Fruit fly (Drosophila melanogaster) whole organism, embryonic: ENCODE results near the gene CG31778.

ENCODE experiments used
- Asciz ChIP-seq: fragments of 200-800 bp; sonication (Bioruptor generic); optimal IDR thresholded peaks from 2 replicates; lab custom pipeline; 2017; ENCODE audit warnings: missing biosample characterization, mild to moderate bottlenecking, missing genetic modification characterization, missing genetic modification reagents
- Atf-2 ChIP-seq: fragments of 200-800 bp; sonication (Bioruptor generic); optimal IDR thresholded peaks from 2 replicates; lab custom pipeline; 2016; ENCODE audit warnings: missing biosample characterization, missing genetic modification characterization
- B-H1 ChIP-seq: fragments of 200-800 bp; sonication (Bioruptor generic); IDR thresholded peaks from 3 replicates; pipeline ENCODE4 v1.3.6; 2022; ENCODE audit warnings: missing biosample characterization, missing genetic modification characterization
- BEAF-32 ChIP-seq: fragments of 200-800 bp; sonication (Bioruptor generic); optimal IDR thresholded peaks from 3 replicates; lab custom pipeline; 2017; ENCODE audit warnings: missing biosample characterization, missing genetic modification characterization, mild to moderate bottlenecking, moderate library complexity, missing genetic modification reagents
- CG10979 ChIP-seq: fragments of 200-800 bp; sonication (Bioruptor generic); optimal IDR thresholded peaks from 2 replicates; lab custom pipeline; 2018; ENCODE audit warnings: missing biosample characterization, mild to moderate bottlenecking, missing genetic modification characterization, moderate library complexity
- CG11093 ChIP-seq: fragments of 200-800 bp; sonication (Bioruptor generic); IDR thresholded peaks from 3 replicates; pipeline ENCODE4 v1.3.6; 2022; ENCODE audit warnings: missing biosample characterization, missing genetic modification characterization
- CG11456 ChIP-seq: fragments of 200-800 bp; sonication (Bioruptor generic); IDR thresholded peaks from 3 replicates; pipeline ENCODE4 v1.3.6; 2022; ENCODE audit warnings: missing biosample characterization, missing genetic modification characterization
- CG11723 ChIP-seq: fragments of 200-800 bp; sonication (Bioruptor generic); optimal IDR thresholded peaks from 2 replicates; lab custom pipeline; 2017; ENCODE audit warnings: missing biosample characterization, mild to moderate bottlenecking, missing genetic modification characterization
- CG12769 ChIP-seq: fragments of 200-800 bp; sonication (Bioruptor generic); optimal IDR thresholded peaks from 2 replicates; lab custom pipeline; 2019; ENCODE audit warnings: missing biosample characterization, mild to moderate bottlenecking, missing genetic modification characterization, moderate library complexity
- CG13123 ChIP-seq: fragments of 200-800 bp; sonication (Bioruptor generic); optimal IDR thresholded peaks from 2 replicates; lab custom pipeline; 2016; ENCODE audit warnings: missing biosample characterization, missing genetic modification characterization
- CG1529 ChIP-seq: fragments of 200-800 bp; sonication (Bioruptor generic); optimal IDR thresholded peaks from 3 replicates; lab custom pipeline; 2018; ENCODE audit warnings: missing biosample characterization, missing genetic modification characterization
- CG15514 ChIP-seq: fragments of 200-800 bp; sonication (Bioruptor generic); optimal IDR thresholded peaks from 3 replicates; lab custom pipeline; 2017; ENCODE audit warnings: missing biosample characterization, missing genetic modification characterization, mild to moderate bottlenecking, moderate library complexity, missing genetic modification reagents
- CG15696 ChIP-seq: fragments of 200-800 bp; sonication (Bioruptor generic); optimal IDR thresholded peaks from 2 replicates; lab custom pipeline; 2019; ENCODE audit warnings: missing biosample characterization, mild to moderate bottlenecking, missing genetic modification characterization, moderate library complexity
- CG16815 ChIP-seq: fragments of 200-800 bp; sonication (Bioruptor generic); optimal IDR thresholded peaks from 3 replicates; lab custom pipeline; 2017; ENCODE audit warnings: missing biosample characterization, mild to moderate bottlenecking, missing genetic modification characterization
- CG17361 ChIP-seq: fragments of 200-800 bp; sonication (Bioruptor generic); IDR thresholded peaks from 3 replicates; pipeline ENCODE4 v1.3.6; 2022; ENCODE audit warnings: missing biosample characterization, missing genetic modification characterization
- CG17829 ChIP-seq: fragments of 200-800 bp; optimal IDR thresholded peaks from 2 replicates; lab custom pipeline; 2019; ENCODE audit warnings: missing biosample characterization, mild to moderate bottlenecking, missing genetic modification characterization, moderate library complexity
- CG18011 ChIP-seq: fragments of 200-800 bp; sonication (Bioruptor generic); optimal IDR thresholded peaks from 2 replicates; lab custom pipeline; 2017; ENCODE audit warnings: missing biosample characterization, missing genetic modification characterization, mild to moderate bottlenecking, moderate library complexity, missing genotype
- CG18599 ChIP-seq: fragments of 200-800 bp; sonication (Bioruptor generic); optimal IDR thresholded peaks from 3 replicates; lab custom pipeline; 2017; ENCODE audit warnings: missing biosample characterization, missing genetic modification characterization, mild to moderate bottlenecking, moderate library complexity, missing genetic modification reagents
- CG2120 ChIP-seq: fragments of 200-800 bp; sonication (Bioruptor generic); optimal IDR thresholded peaks from 3 replicates; lab custom pipeline; 2016; ENCODE audit warnings: missing biosample characterization, missing genetic modification characterization
- CG31365 ChIP-seq: fragments of 200-800 bp; sonication (Bioruptor generic); optimal IDR thresholded peaks from 2 replicates; lab custom pipeline; 2018; ENCODE audit warnings: missing biosample characterization, mild to moderate bottlenecking, missing genetic modification characterization
- CG4328 ChIP-seq: fragments of 200-800 bp; sonication (Bioruptor generic); optimal IDR thresholded peaks from 3 replicates; lab custom pipeline; 2017; ENCODE audit warnings: missing biosample characterization, missing genetic modification reagents, missing genetic modification characterization
- CG4730 ChIP-seq: fragments of 200-800 bp; sonication (Bioruptor generic); IDR thresholded peaks from 2 replicates; pipeline ENCODE4 v1.3.6; 2022; ENCODE audit warnings: missing biosample characterization, missing genetic modification characterization
- CG6813 ChIP-seq: fragments of 200-800 bp; sonication (Bioruptor generic); optimal IDR thresholded peaks from 2 replicates; lab custom pipeline; 2017; ENCODE audit warnings: missing biosample characterization, missing genetic modification characterization, mild to moderate bottlenecking, moderate library complexity, missing genetic modification reagents
- CG8290 ChIP-seq, 3 experiments: fragments of 200-800 bp; sonication (Bioruptor generic); optimal IDR thresholded peaks; 2 replicates each; lab custom pipeline; 2016 to 2019; ENCODE audit warnings: missing biosample characterization in 3 of 3, missing genetic modification characterization in 3 of 3, mild to moderate bottlenecking in 2 of 3, moderate library complexity in 1 of 3
- CG9817 ChIP-seq: fragments of 200-800 bp; sonication (Bioruptor generic); optimal IDR thresholded peaks from 2 replicates; lab custom pipeline; 2018; ENCODE audit warnings: missing biosample characterization, mild to moderate bottlenecking, missing genetic modification characterization, moderate library complexity
- Deaf1 ChIP-seq: fragments of 200-800 bp; optimal IDR thresholded peaks from 3 replicates; lab custom pipeline; 2019; ENCODE audit warnings: missing biosample characterization, mild to moderate bottlenecking, missing genetic modification characterization, moderate library complexity
- Dll ChIP-seq: fragments of 200-800 bp; sonication (Bioruptor generic); IDR thresholded peaks from 4 replicates; pipeline ENCODE4 v1.3.6; 2022; ENCODE audit warnings: missing biosample characterization, missing genetic modification characterization; ENCODE audit not compliant: partially characterized antibody
- PHDP ChIP-seq: fragments of 200-800 bp; sonication (Bioruptor generic); optimal IDR thresholded peaks from 3 replicates; lab custom pipeline; 2018; ENCODE audit warnings: missing biosample characterization, mild to moderate bottlenecking, missing genetic modification characterization, moderate library complexity
- Sox102F ChIP-seq: fragments of 200-800 bp; sonication (Bioruptor generic); optimal IDR thresholded peaks from 2 replicates; lab custom pipeline; 2018; ENCODE audit warnings: missing biosample characterization, mild to moderate bottlenecking, missing genetic modification characterization, moderate library complexity
- Sry-δ ChIP-seq: fragments of 200-800 bp; sonication (Bioruptor generic); optimal IDR thresholded peaks from 2 replicates; lab custom pipeline; 2016; ENCODE audit warnings: missing biosample characterization, missing genetic modification characterization
- Ssrp ChIP-seq: fragments of 200-800 bp; sonication (Bioruptor generic); optimal IDR thresholded peaks from 2 replicates; lab custom pipeline; 2018; ENCODE audit warnings: missing biosample characterization, mild to moderate bottlenecking, missing genetic modification characterization, moderate library complexity
- ase ChIP-seq: fragments of 200-800 bp; sonication (Bioruptor generic); IDR thresholded peaks from 3 replicates; pipeline ENCODE4 v1.3.6; 2022; ENCODE audit warnings: missing biosample characterization, missing genetic modification characterization
- az2 ChIP-seq: fragments of 200-800 bp; sonication (Bioruptor generic); optimal IDR thresholded peaks from 3 replicates; lab custom pipeline; 2016; ENCODE audit warnings: missing biosample characterization, missing genetic modification characterization
- chif ChIP-seq, 2 experiments: fragments of 200-800 bp; sonication (Bioruptor generic); optimal IDR thresholded peaks; 3 replicates each; lab custom pipeline; 2016; ENCODE audit warnings: missing biosample characterization in 2 of 2, missing genetic modification characterization in 2 of 2
- croc ChIP-seq: fragments of 200-800 bp; sonication (Bioruptor generic); conservative IDR thresholded peaks from 3 replicates; pipeline ENCODE4 v1.3.6; 2022; ENCODE audit warnings: missing biosample characterization, missing genetic modification characterization
- da ChIP-seq: fragments of 200-800 bp; sonication (Bioruptor generic); optimal IDR thresholded peaks from 2 replicates; lab custom pipeline; 2016; ENCODE audit warnings: missing biosample characterization, missing genetic modification characterization
- dati ChIP-seq: fragments of 200-800 bp; sonication (Bioruptor generic); IDR thresholded peaks from 2 replicates; pipeline ENCODE4 v1.3.6; 2022; ENCODE audit warnings: missing biosample characterization, missing genetic modification characterization
- dysf ChIP-seq: fragments of 200-800 bp; sonication (Bioruptor generic); IDR thresholded peaks from 3 replicates; pipeline ENCODE4 v1.3.6; 2022; ENCODE audit warnings: missing biosample characterization, missing genetic modification characterization
- fd64A ChIP-seq: fragments of 200-800 bp; sonication (Bioruptor generic); optimal IDR thresholded peaks from 3 replicates; lab custom pipeline; 2018; ENCODE audit warnings: missing biosample characterization, mild to moderate bottlenecking, missing genetic modification characterization
- gcm ChIP-seq: fragments of 200-800 bp; sonication (Bioruptor generic); optimal IDR thresholded peaks from 2 replicates; lab custom pipeline; 2019; ENCODE audit warnings: missing biosample characterization, mild to moderate bottlenecking, missing genetic modification characterization, moderate library complexity
- nmo ChIP-seq: fragments of 200-800 bp; sonication (Bioruptor generic); optimal IDR thresholded peaks from 2 replicates; lab custom pipeline; 2018; ENCODE audit warnings: missing biosample characterization, mild to moderate bottlenecking, missing genetic modification characterization, moderate library complexity
- repo ChIP-seq: fragments of 200-800 bp; sonication (Bioruptor generic); optimal IDR thresholded peaks from 2 replicates; lab custom pipeline; 2016; ENCODE audit warnings: missing biosample characterization, missing genetic modification characterization
- rib ChIP-seq: fragments of 200-800 bp; sonication (Bioruptor generic); IDR thresholded peaks from 2 replicates; pipeline ENCODE4 v1.3.6; 2022; ENCODE audit warnings: missing biosample characterization, missing genetic modification characterization
- schlank ChIP-seq: fragments of 200-800 bp; sonication (Bioruptor generic); optimal IDR thresholded peaks from 2 replicates; lab custom pipeline; 2018; ENCODE audit warnings: missing biosample characterization, mild to moderate bottlenecking, missing genetic modification characterization
- sim ChIP-seq: fragments of 200-800 bp; sonication (Bioruptor generic); IDR thresholded peaks from 2 replicates; pipeline ENCODE4 v1.3.6; 2022; ENCODE audit warnings: missing biosample characterization, missing genetic modification characterization
- trem ChIP-seq: fragments of 200-800 bp; optimal IDR thresholded peaks from 3 replicates; lab custom pipeline; 2019; ENCODE audit warnings: missing biosample characterization, mild to moderate bottlenecking, missing genetic modification characterization, moderate library complexity
- ttk ChIP-seq: fragments of 200-800 bp; sonication (Bioruptor generic); IDR thresholded peaks from 2 replicates; pipeline ENCODE4 v2.1.2; 2022; ENCODE audit warnings: missing biosample characterization, missing genetic modification characterization
- wdn ChIP-seq: fragments of 200-800 bp; sonication (Bioruptor generic); IDR thresholded peaks from 2 replicates; pipeline ENCODE4 v1.3.6; 2022; ENCODE audit warnings: missing biosample characterization, missing genetic modification characterization

CG31778 gene

dm6 chr2L:3657349-3658142, 47.7 kb downstream of the CG31778 start (continued):
- TF ChIP-seq Sry-δ (GFP tag; lab: Kevin White, UChicago) (peak; percentile 50), Ssrp (tag; lab: Kevin White, UChicago) (no peak), CG15696 (tag; lab: Kevin White, UChicago) (peak; percentile 84), ase (GFP tag; lab: Robert Waterston, UW) (peak; percentile 71; the same call in 2 of the 3 replicates), schlank (tag; lab: Kevin White, UChicago) (no peak), Sox102F (GFP tag; lab: Kevin White, UChicago) (peak; percentile 32), nmo (GFP tag; lab: Kevin White, UChicago) (peak; percentile 79), az2 (GFP tag; lab: Kevin White, UChicago) (peak; percentile 62), CG6813 (GFP tag; lab: Kevin White, UChicago) (no peak), dysf (GFP tag; lab: Robert Waterston, UW) (peak; percentile 3; the same call in 1 of the 3 replicates), gcm (GFP tag; lab: Kevin White, UChicago) (no peak), CG8290 (GFP tag; optimal IDR thresholded peaks at IDR 0.05; lab: Kevin White, UChicago) (peak; percentile 66), CG8290 (tag; optimal IDR thresholded peaks at IDR 0.05; lab: Kevin White, UChicago) (peak in 1 of 2 experiments; percentile 87), PHDP (tag; lab: Kevin White, UChicago) (no peak), rib (GFP tag; lab: Robert Waterston, UW) (no peak), CG17361 (GFP tag; lab: Robert Waterston, UW) (0 out of 3 replicates have a peak, but pooled peaks have one; percentile 47), dati (GFP tag; lab: Robert Waterston, UW) (no peak), CG9817 (tag; lab: Kevin White, UChicago) (peak; percentile 51), Dll (GFP tag; lab: Robert Waterston, UW) (no peak), B-H1 (GFP tag; lab: Robert Waterston, UW) (peak; percentile 31; the same call in 1 of the 3 replicates), CG18011 (GFP tag; lab: Kevin White, UChicago) (no peak), croc (peak; percentile 34; the same call in 1 of the 3 replicates), CG10979 (peak; percentile 33), sim (GFP tag; lab: Robert Waterston, UW) (no peak), CG15514 (GFP tag; lab: Kevin White, UChicago) (peak; percentile 38), CG1529 (no peak), CG4730 (GFP tag; lab: Robert Waterston, UW) (peak; percentile 38; the same call in 1 of the 2 replicates), fd64A (GFP tag; lab: Kevin White, UChicago) (no peak), CG13123 (GFP tag; lab: Kevin White, UChicago) (no peak), BEAF-32 (GFP tag; lab: Kevin White, UChicago) (no peak), CG4328 (GFP tag; lab: Kevin White, UChicago) (no peak), CG11723 (no peak), trem (peak; percentile 47), Asciz (GFP tag; lab: Kevin White, UChicago) (peak; percentile 8), Deaf1 (tag; lab: Kevin White, UChicago) (peak; percentile 5), CG17829 (peak; percentile 81), wdn (GFP tag; lab: Robert Waterston, UW) (no peak), da (GFP tag; lab: Kevin White, UChicago) (peak; percentile 24), CG2120 (GFP tag; lab: Kevin White, UChicago) (peak; percentile 52), repo (GFP tag; lab: Kevin White, UChicago) (peak; percentile 15), Atf-2 (GFP tag; lab: Kevin White, UChicago) (no peak), CG16815 (GFP tag; lab: Kevin White, UChicago) (no peak), CG12769 (tag; lab: Kevin White, UChicago) (peak; percentile 78), CG11093 (GFP tag; lab: Robert Waterston, UW) (0 out of 3 replicates have a peak, but pooled peaks have one; percentile 31), CG18599 (GFP tag; lab: Kevin White, UChicago) (peak; percentile 48), ttk (GFP tag; lab: Robert Waterston, UW) (no peak), CG31365 (tag; lab: Kevin White, UChicago) (peak; percentile 55), chif (GFP tag; optimal IDR thresholded peaks at IDR 0.05; lab: Kevin White, UChicago) (peak in 1 of 2 experiments; percentile 64), CG11456 (peak; percentile 89)
